Fruit fly (Drosophila melanogaster) whole organism, embryonic: ENCODE data around the gene CG43400.

Experiments
- Ada2b ChIP-seq: fragments of 200-800 bp; sonication (Bioruptor generic); IDR thresholded peaks from 2 replicates; pipeline ENCODE4 v1.3.6; 2022; ENCODE audit warnings: missing biosample characterization, missing genetic modification characterization
- Adf1 ChIP-seq: fragments of 200-800 bp; sonication (Bioruptor generic); IDR thresholded peaks from 2 replicates; pipeline ENCODE4 v1.3.6; 2022; ENCODE audit warnings: missing biosample characterization, missing genetic modification characterization
- BEAF-32 ChIP-seq: fragments of 200-800 bp; sonication (Bioruptor generic); optimal IDR thresholded peaks from 3 replicates; lab custom pipeline; 2017; ENCODE audit warnings: missing biosample characterization, missing genetic modification characterization, mild to moderate bottlenecking, moderate library complexity, missing genetic modification reagents
- Bdp1 ChIP-seq: fragments of 200-800 bp; sonication (Bioruptor generic); optimal IDR thresholded peaks from 3 replicates; lab custom pipeline; 2016; ENCODE audit warnings: missing biosample characterization, missing genetic modification characterization
- Bgb ChIP-seq: fragments of 200-800 bp; sonication (Bioruptor generic); IDR thresholded peaks from 2 replicates; pipeline ENCODE4 v1.3.6; 2022; ENCODE audit warnings: missing biosample characterization, missing genetic modification characterization; ENCODE audit not compliant: partially characterized antibody
- CG10209 ChIP-seq: fragments of 200-800 bp; sonication (Bioruptor generic); optimal IDR thresholded peaks from 3 replicates; lab custom pipeline; 2017; ENCODE audit warnings: missing biosample characterization, mild to moderate bottlenecking, missing genetic modification characterization, missing genetic modification reagents
- CG10321 ChIP-seq: fragments of 200-800 bp; sonication (Bioruptor generic); IDR thresholded peaks from 2 replicates; pipeline ENCODE4 v1.3.6; 2022; ENCODE audit warnings: missing biosample characterization, missing genetic modification characterization
- CG11398 ChIP-seq: fragments of 200-800 bp; sonication (Bioruptor generic); optimal IDR thresholded peaks from 2 replicates; lab custom pipeline; 2016; ENCODE audit warnings: missing biosample characterization, missing genetic modification characterization
- CG11723 ChIP-seq: fragments of 200-800 bp; sonication (Bioruptor generic); optimal IDR thresholded peaks from 2 replicates; lab custom pipeline; 2017; ENCODE audit warnings: missing biosample characterization, mild to moderate bottlenecking, missing genetic modification characterization
- CG12942 ChIP-seq: fragments of 200-800 bp; sonication (Bioruptor generic); optimal IDR thresholded peaks from 3 replicates; lab custom pipeline; 2016; ENCODE audit warnings: missing biosample characterization, missing genetic modification characterization
- CG13424 ChIP-seq: fragments of 200-800 bp; sonication (Bioruptor generic); optimal IDR thresholded peaks from 2 replicates; lab custom pipeline; 2019; ENCODE audit warnings: missing biosample characterization, mild to moderate bottlenecking, missing genetic modification characterization, moderate library complexity
- CG15601 ChIP-seq: fragments of 200-800 bp; sonication (Bioruptor generic); optimal IDR thresholded peaks from 3 replicates; lab custom pipeline; 2019; ENCODE audit warnings: missing biosample characterization, mild to moderate bottlenecking, missing genetic modification characterization, moderate library complexity
- CG17359 ChIP-seq: fragments of 200-800 bp; sonication (Bioruptor generic); optimal IDR thresholded peaks from 3 replicates; lab custom pipeline; 2018; ENCODE audit warnings: missing biosample characterization, mild to moderate bottlenecking, missing genetic modification characterization, moderate library complexity
- CG1832 ChIP-seq: fragments of 200-800 bp; sonication (Bioruptor generic); optimal IDR thresholded peaks from 2 replicates; lab custom pipeline; 2017; ENCODE audit warnings: missing biosample characterization, mild to moderate bottlenecking, missing genetic modification characterization, inconsistent platforms
- CG18619 ChIP-seq: fragments of 200-800 bp; sonication (Bioruptor generic); optimal IDR thresholded peaks from 3 replicates; lab custom pipeline; 2017; ENCODE audit warnings: missing biosample characterization, mild to moderate bottlenecking, missing genetic modification characterization
- CG2889 ChIP-seq: fragments of 200-800 bp; sonication (Bioruptor generic); IDR thresholded peaks from 3 replicates; pipeline ENCODE4 v1.3.6; 2022; ENCODE audit warnings: missing biosample characterization, missing genetic modification characterization
- CG33557 ChIP-seq: fragments of 200-800 bp; sonication (Bioruptor generic); optimal IDR thresholded peaks from 2 replicates; lab custom pipeline; 2019; ENCODE audit warnings: missing biosample characterization, mild to moderate bottlenecking, missing genetic modification characterization, moderate library complexity
- CG34422 ChIP-seq: fragments of 200-800 bp; sonication (Bioruptor generic); IDR thresholded peaks from 3 replicates; pipeline ENCODE4 v1.3.6; 2022; ENCODE audit warnings: missing biosample characterization, missing genetic modification characterization
- CG6272 ChIP-seq: fragments of 200-800 bp; sonication (Bioruptor generic); IDR thresholded peaks from 2 replicates; pipeline ENCODE4 v1.3.6; 2022; ENCODE audit warnings: missing biosample characterization, missing genetic modification characterization
- CG7987 ChIP-seq: fragments of 200-800 bp; sonication (Bioruptor generic); optimal IDR thresholded peaks from 2 replicates; lab custom pipeline; 2018; ENCODE audit warnings: missing biosample characterization, mild to moderate bottlenecking, missing genetic modification characterization, moderate library complexity
- CG8281 ChIP-seq: fragments of 200-800 bp; sonication (Bioruptor generic); optimal IDR thresholded peaks from 2 replicates; lab custom pipeline; 2018; ENCODE audit warnings: missing biosample characterization, mild to moderate bottlenecking, missing genetic modification characterization, moderate library complexity
- CG9215 ChIP-seq: fragments of 200-800 bp; sonication (Bioruptor generic); IDR thresholded peaks from 2 replicates; pipeline ENCODE4 v1.3.6; 2022; ENCODE audit warnings: missing biosample characterization, missing genetic modification characterization
- Dad ChIP-seq: fragments of 200-800 bp; sonication (Bioruptor generic); optimal IDR thresholded peaks from 3 replicates; lab custom pipeline; 2016; ENCODE audit warnings: missing biosample characterization, missing genetic modification characterization
- Dref ChIP-seq: fragments of 200-800 bp; sonication (Bioruptor generic); IDR thresholded peaks from 2 replicates; pipeline ENCODE4 v1.3.6; 2022; ENCODE audit warnings: missing biosample characterization, missing genetic modification characterization
- Elba2 ChIP-seq: fragments of 200-800 bp; sonication (Bioruptor generic); optimal IDR thresholded peaks from 3 replicates; lab custom pipeline; 2016; ENCODE audit warnings: missing biosample characterization, missing genetic modification characterization
- Ets97D ChIP-seq: fragments of 200-800 bp; sonication (Bioruptor generic); optimal IDR thresholded peaks from 3 replicates; lab custom pipeline; 2016; ENCODE audit warnings: missing biosample characterization, missing genetic modification characterization
- Fer2 ChIP-seq: fragments of 200-800 bp; sonication (Bioruptor generic); optimal IDR thresholded peaks from 2 replicates; lab custom pipeline; 2018; ENCODE audit warnings: missing biosample characterization, mild to moderate bottlenecking, missing genetic modification characterization, moderate library complexity
- Mes4 ChIP-seq: fragments of 200-800 bp; sonication (Bioruptor generic); optimal IDR thresholded peaks from 2 replicates; lab custom pipeline; 2016; ENCODE audit warnings: missing biosample characterization, missing genetic modification characterization
- NC2α ChIP-seq: fragments of 200-800 bp; sonication (Bioruptor generic); optimal IDR thresholded peaks from 2 replicates; lab custom pipeline; 2016; ENCODE audit warnings: missing biosample characterization, missing genetic modification characterization
- Poxn ChIP-seq: fragments of 200-800 bp; sonication (Bioruptor generic); IDR thresholded peaks from 2 replicates; pipeline ENCODE4 v1.3.6; 2022; ENCODE audit warnings: missing biosample characterization, missing genetic modification characterization
- Sry-β ChIP-seq: fragments of 200-800 bp; sonication (Bioruptor generic); optimal IDR thresholded peaks from 2 replicates; lab custom pipeline; 2018; ENCODE audit warnings: missing biosample characterization, mild to moderate bottlenecking, missing genetic modification characterization, moderate library complexity
- Sry-δ ChIP-seq: fragments of 200-800 bp; sonication (Bioruptor generic); optimal IDR thresholded peaks from 2 replicates; lab custom pipeline; 2016; ENCODE audit warnings: missing biosample characterization, missing genetic modification characterization
- ara ChIP-seq: fragments of 200-800 bp; sonication (Bioruptor generic); IDR thresholded peaks from 2 replicates; pipeline ENCODE4 v1.3.6; 2022; ENCODE audit warnings: missing biosample characterization, missing genetic modification characterization
- bowl ChIP-seq: fragments of 200-800 bp; sonication (Bioruptor generic); IDR thresholded peaks from 2 replicates; pipeline ENCODE4 v1.3.6; 2022; ENCODE audit warnings: missing biosample characterization, missing genetic modification characterization
- chif ChIP-seq, 2 experiments: fragments of 200-800 bp; sonication (Bioruptor generic); optimal IDR thresholded peaks; 3 replicates each; lab custom pipeline; 2016; ENCODE audit warnings: missing biosample characterization in 2 of 2, missing genetic modification characterization in 2 of 2
- emc ChIP-seq: fragments of 200-800 bp; sonication (Bioruptor generic); optimal IDR thresholded peaks from 2 replicates; lab custom pipeline; 2016; ENCODE audit warnings: missing biosample characterization, missing genetic modification characterization
- eve ChIP-seq, 2 experiments: fragments of >200 bp; optimal IDR thresholded peaks; 2 replicates each; lab custom pipeline; 2017; ENCODE audit warnings: missing biosample characterization in 2 of 2, missing genetic modification characterization in 2 of 2
- ftz-f1 ChIP-seq: fragments of 200-800 bp; sonication (Bioruptor generic); optimal IDR thresholded peaks from 2 replicates; lab custom pipeline; 2016; ENCODE audit warnings: missing biosample characterization, missing genetic modification characterization
- ind ChIP-seq: fragments of 200-800 bp; sonication (Bioruptor generic); optimal IDR thresholded peaks from 3 replicates; lab custom pipeline; 2016; ENCODE audit warnings: missing biosample characterization, missing genetic modification characterization
- kah ChIP-seq: fragments of 200-800 bp; sonication (Bioruptor generic); optimal IDR thresholded peaks from 2 replicates; lab custom pipeline; 2018; ENCODE audit warnings: missing biosample characterization, mild to moderate bottlenecking, missing genetic modification characterization
- lbe ChIP-seq: fragments of 200-800 bp; sonication (Bioruptor generic); optimal IDR thresholded peaks from 2 replicates; lab custom pipeline; 2016; ENCODE audit warnings: missing biosample characterization, mild to moderate bottlenecking, missing genetic modification characterization
- mam ChIP-seq: fragments of 200-800 bp; sonication (Bioruptor generic); optimal IDR thresholded peaks from 3 replicates; lab custom pipeline; 2016; ENCODE audit warnings: missing biosample characterization, missing genetic modification characterization
- mld ChIP-seq: fragments of 200-800 bp; sonication (Bioruptor generic); IDR thresholded peaks from 3 replicates; pipeline ENCODE4 v1.3.6; 2022; ENCODE audit warnings: missing biosample characterization, missing genetic modification characterization; ENCODE audit not compliant: partially characterized antibody
- pb ChIP-seq: fragments of 200-800 bp; sonication (Bioruptor generic); optimal IDR thresholded peaks from 3 replicates; lab custom pipeline; 2016; ENCODE audit warnings: missing biosample characterization, missing genetic modification characterization
- psq ChIP-seq: fragments of 200-800 bp; sonication (Bioruptor generic); optimal IDR thresholded peaks from 2 replicates; lab custom pipeline; 2017; ENCODE audit warnings: missing biosample characterization, missing genetic modification characterization
- ranshi ChIP-seq: fragments of 200-800 bp; sonication (Bioruptor generic); IDR thresholded peaks from 2 replicates; pipeline ENCODE4 v1.3.6; 2022; ENCODE audit warnings: missing biosample characterization, missing genetic modification characterization
- slou ChIP-seq: fragments of 200-800 bp; sonication (Bioruptor generic); optimal IDR thresholded peaks from 3 replicates; lab custom pipeline; 2016; ENCODE audit warnings: missing biosample characterization, missing genetic modification characterization
- sqz ChIP-seq: fragments of 200-800 bp; sonication (Bioruptor generic); optimal IDR thresholded peaks from 3 replicates; lab custom pipeline; 2018; ENCODE audit warnings: missing biosample characterization, mild to moderate bottlenecking, missing genetic modification characterization
- stwl ChIP-seq: fragments of 200-800 bp; sonication (Bioruptor generic); optimal IDR thresholded peaks from 3 replicates; lab custom pipeline; 2018; ENCODE audit warnings: missing biosample characterization, mild to moderate bottlenecking, missing genetic modification characterization, moderate library complexity
- tio ChIP-seq: fragments of 200-800 bp; sonication (Bioruptor generic); optimal IDR thresholded peaks from 2 replicates; lab custom pipeline; 2017; ENCODE audit warnings: missing biosample characterization, missing genetic modification characterization, inconsistent platforms
- ttk ChIP-seq: fragments of 200-800 bp; sonication (Bioruptor generic); IDR thresholded peaks from 2 replicates; pipeline ENCODE4 v2.1.2; 2022; ENCODE audit warnings: missing biosample characterization, missing genetic modification characterization
- z ChIP-seq: fragments of 200-800 bp; sonication (Bioruptor generic); IDR thresholded peaks from 3 replicates; pipeline ENCODE4 v1.3.6; 2022; ENCODE audit warnings: missing biosample characterization, missing genetic modification characterization
- zfh1 ChIP-seq: fragments of 200-800 bp; sonication (Bioruptor generic); IDR thresholded peaks from 3 replicates; pipeline ENCODE4 v1.3.6; 2022; ENCODE audit warnings: missing biosample characterization, missing genetic modification characterization

CG43400 gene

DNA sequence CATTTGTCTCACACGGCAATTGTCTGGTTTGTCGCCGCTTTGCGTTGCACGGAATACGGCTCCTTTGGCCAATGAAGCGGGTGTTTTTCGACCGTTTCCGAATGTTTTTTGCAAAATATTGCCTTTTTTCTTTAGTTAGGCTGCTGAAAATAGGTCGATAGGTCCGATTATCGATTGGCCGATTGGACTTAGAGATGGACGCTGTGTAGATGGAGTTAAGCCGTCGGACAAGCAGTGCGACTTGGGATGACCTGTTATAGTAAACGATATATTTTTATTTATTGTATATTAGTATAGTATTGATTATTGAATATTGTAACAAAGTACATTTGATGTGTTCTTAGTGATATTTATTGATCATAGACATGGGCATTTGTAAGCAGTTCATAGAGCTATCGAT is 37.8 kb downstream of the CG43400 start, which contains the start of the genes lmgA and lmgB (continued):
- TF ChIP-seq ara (GFP tag; lab: Robert Waterston, UW) (no peak), Ets97D (no peak), Ada2b (GFP tag; lab: Robert Waterston, UW) (0 out of 2 replicates have a peak, but pooled peaks have one; percentile 17), pb (GFP tag; lab: Kevin White, UChicago) (no peak), CG7987 (GFP tag; lab: Kevin White, UChicago) (no peak), ind (GFP tag; lab: Kevin White, UChicago) (peak; percentile 62), CG18619 (GFP tag; lab: Kevin White, UChicago) (no peak), Poxn (GFP tag; lab: Robert Waterston, UW) (no peak), Bgb (GFP tag; lab: Robert Waterston, UW) (peak; percentile 86), lbe (peak; percentile 54), CG33557 (no peak), CG10209 (GFP tag; lab: Kevin White, UChicago) (no peak), CG8281 (tag; lab: Kevin White, UChicago) (no peak), CG12942 (GFP tag; lab: Kevin White, UChicago) (peak; percentile 51), CG6272 (GFP tag; lab: Robert Waterston, UW) (no peak; the same call in 1 of the 2 replicates), Elba2 (GFP tag; lab: Kevin White, UChicago) (no peak), CG9215 (no peak), emc (no peak), mld (GFP tag; lab: Robert Waterston, UW) (peak; percentile 85), Mes4 (GFP tag; lab: Kevin White, UChicago) (no peak), tio (GFP tag; lab: Kevin White, UChicago) (no peak), slou (GFP tag; lab: Kevin White, UChicago) (peak; percentile 1), CG10321 (GFP tag; lab: Robert Waterston, UW) (no peak), CG13424 (tag; lab: Kevin White, UChicago) (peak; percentile 45), eve (GFP tag; optimal IDR thresholded peaks at IDR 0.05; lab: Kevin White, UChicago) (no peak), CG1832 (GFP tag; lab: Kevin White, UChicago) (no peak), NC2α (GFP tag; lab: Kevin White, UChicago) (no peak), Dad (no peak), ftz-f1 (GFP tag; lab: Kevin White, UChicago) (no peak), ttk (GFP tag; lab: Robert Waterston, UW) (no peak), bowl (GFP tag; lab: Robert Waterston, UW) (no peak), mam (GFP tag; lab: Kevin White, UChicago) (peak; percentile 53), psq (GFP tag; lab: Kevin White, UChicago) (no peak), sqz (GFP tag; lab: Kevin White, UChicago) (no peak), CG11723 (GFP tag; lab: Kevin White, UChicago) (no peak), CG34422 (GFP tag; lab: Robert Waterston, UW) (no peak), Adf1 (no peak), Fer2 (tag; lab: Kevin White, UChicago) (no peak), kah (GFP tag; lab: Kevin White, UChicago) (no peak), Bdp1 (no peak), stwl (tag; lab: Kevin White, UChicago) (peak; percentile 88), ranshi (GFP tag; lab: Robert Waterston, UW) (no peak), CG2889 (no peak), zfh1 (GFP tag; lab: Robert Waterston, UW) (no peak), Sry-δ (GFP tag; lab: Kevin White, UChicago) (peak; percentile 89), BEAF-32 (GFP tag; lab: Kevin White, UChicago) (peak; percentile 87), CG17359 (peak; percentile 15), z (no peak), CG11398 (no peak), CG15601 (peak; percentile 44), Sry-β (GFP tag; lab: Kevin White, UChicago) (no peak), chif (GFP tag; optimal IDR thresholded peaks at IDR 0.05; lab: Kevin White, UChicago) (no peak), Dref (GFP tag; lab: Robert Waterston, UW) (peak; percentile 97)
